Fruit fly (Drosophila melanogaster): ENCODE results near the gene CG34355.

CG34355 gene

DNA sequence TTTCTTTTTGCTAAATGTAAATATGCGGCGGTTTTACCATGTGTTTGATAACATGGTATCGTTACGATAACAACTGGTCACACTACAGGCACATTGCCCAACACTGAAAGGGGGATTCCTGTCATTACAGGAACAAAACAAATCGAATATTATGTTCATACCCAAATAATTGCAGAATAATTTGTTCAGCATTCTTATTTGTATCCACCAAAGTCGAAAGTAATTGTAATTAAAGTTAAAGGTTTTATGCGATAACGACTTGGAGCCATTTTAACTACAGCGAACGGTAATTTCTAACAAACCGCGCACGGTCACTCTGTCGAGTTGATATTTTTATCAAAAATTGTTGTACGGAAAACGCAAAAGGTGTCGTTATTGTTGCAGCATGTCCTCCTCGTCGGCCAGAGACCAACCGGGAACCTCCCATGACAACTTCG is 36.2 kb upstream of the CG34355 start, which contains the start of the genes CG10214 and CG10375 (continued):
- TF ChIP-seq HLHmδ (GFP tag; optimal IDR thresholded peaks at IDR 0.05) (no peak), CG10274 (GFP tag; optimal IDR thresholded peaks at IDR 0.05) (no peak), onecut (GFP tag; IDR thresholded peaks at IDR 0.05) (no peak), Spps (tag; optimal IDR thresholded peaks at IDR 0.05) (peak; percentile 44), CG13287 (GFP tag; IDR thresholded peaks at IDR 0.05; ENCODE audit: partially characterized antibody) (peak; percentile 71), CG9727 (GFP tag; optimal IDR thresholded peaks at IDR 0.05) (peak; percentile 66), CG2678 (tag; optimal IDR thresholded peaks at IDR 0.05) (peak; percentile 74), Lpt (GFP tag; optimal IDR thresholded peaks at IDR 0.05) (no peak), D19B (GFP tag; optimal IDR thresholded peaks at IDR 0.05) (peak; percentile 27), CG14050 (GFP tag; IDR thresholded peaks at IDR 0.05) (no peak), Ssrp (tag; optimal IDR thresholded peaks at IDR 0.05) (peak; percentile 35), Adf1 (GFP tag; IDR thresholded peaks at IDR 0.05) (no peak; the same call in 1 of the 2 replicates), btn (GFP tag; optimal IDR thresholded peaks at IDR 0.05) (peak; percentile 50), CG4820 (GFP tag; optimal IDR thresholded peaks at IDR 0.05) (peak; percentile 70), Drgx (GFP tag; IDR thresholded peaks at IDR 0.05) (peak; percentile 47; the same call in 1 of the 2 replicates), CG11560 (tag; IDR thresholded peaks at IDR 0.05) (peak; percentile 81; the same call in 2 of the 3 replicates), CG30431 (GFP tag; optimal IDR thresholded peaks at IDR 0.05) (peak; percentile 46), Pdp1 (GFP tag; optimal IDR thresholded peaks at IDR 0.05) (peak; percentile 81 to 96), repo (GFP tag; optimal IDR thresholded peaks at IDR 0.05) (peak; percentile 78), E2f2 (GFP tag; IDR thresholded peaks at IDR 0.05) (peak; percentile 69), CG14860 (GFP tag; IDR thresholded peaks at IDR 0.05; ENCODE audit: partially characterized antibody) (0 out of 3 replicates have a peak, but pooled peaks have one; percentile 18), slp2 (GFP tag; optimal IDR thresholded peaks at IDR 0.05) (peak; percentile 60), CG3281 (GFP tag; optimal IDR thresholded peaks at IDR 0.05) (peak; percentile 70), fd102C (GFP tag; optimal IDR thresholded peaks at IDR 0.05) (peak; percentile 15), CG3407 (GFP tag; optimal IDR thresholded peaks at IDR 0.05) (no peak), CG13624 (GFP tag; optimal IDR thresholded peaks at IDR 0.05) (peak; percentile 89), CG1529 (GFP tag; optimal IDR thresholded peaks at IDR 0.05) (peak; percentile 24), Hmx (GFP tag; optimal IDR thresholded peaks at IDR 0.05) (peak; percentile 46), trh (GFP tag; optimal IDR thresholded peaks at IDR 0.05) (peak; percentile 41), danr (GFP tag; IDR thresholded peaks at IDR 0.05) (0 out of 2 replicates have a peak, but pooled peaks have one; percentile 23), BEAF-32 (GFP tag; optimal IDR thresholded peaks at IDR 0.05) (peak; percentile 72), Hr3 (GFP tag; optimal IDR thresholded peaks at IDR 0.05) (peak; percentile 68), Dref (GFP tag; IDR thresholded peaks at IDR 0.05) (peak; percentile 49), bsh (GFP tag; optimal IDR thresholded peaks at IDR 0.05) (peak in 1 of 2 experiments; percentile 76), CG8089 (GFP tag; optimal IDR thresholded peaks at IDR 0.05) (peak; percentile 67), ATbp (GFP tag; optimal IDR thresholded peaks at IDR 0.05) (no peak), ara (GFP tag; IDR thresholded peaks at IDR 0.05) (peak; percentile 10; the same call in 1 of the 2 replicates), row (GFP tag; IDR thresholded peaks at IDR 0.05) (peak; percentile 85), CG11696 (GFP tag; IDR thresholded peaks at IDR 0.05) (no peak), NC2β (GFP tag; optimal IDR thresholded peaks at IDR 0.05) (peak; percentile 83), YL-1 (GFP tag; optimal IDR thresholded peaks at IDR 0.05) (peak; percentile 94), fd96Cb (tag; optimal IDR thresholded peaks at IDR 0.05) (peak; percentile 26), Lim3 (GFP tag; IDR thresholded peaks at IDR 0.05) (no peak), ftz-f1 (GFP tag; optimal IDR thresholded peaks at IDR 0.05) (peak; percentile 25), cato (GFP tag; optimal IDR thresholded peaks at IDR 0.05; ENCODE audit: borderline replicate concordance) (peak; percentile 69), en (GFP tag; optimal IDR thresholded peaks at IDR 0.05) (peak; percentile 35), salm (tag; optimal IDR thresholded peaks at IDR 0.05) (peak; percentile 41), Med (GFP tag) (peak; percentile 98), HLH4C (GFP tag; IDR thresholded peaks at IDR 0.05; ENCODE audit: partially characterized antibody) (no peak; the same call in 2 of the 3 replicates), CG9817 (tag; optimal IDR thresholded peaks at IDR 0.05) (peak; percentile 66)

Data from whole organism, embryonic.